Worm (Caenorhabditis elegans) whole organism, L4 larva: ENCODE results near the gene smex-1.

Experiments used
- ama-1 ChIP-seq: fragments of 150-350 bp; optimal IDR thresholded peaks from 2 replicates; lab custom pipeline; 2014; ENCODE audit warnings: inconsistent platforms, mixed read lengths
- lin-15B ChIP-seq: fragments of 150-350 bp; sonication (generic microtip); optimal IDR thresholded peaks from 3 replicates; lab custom pipeline; 2014; ENCODE audit warnings: missing biosample characterization, missing genetic modification characterization

- TF ChIP-seq ama-1 (lab: Kevin White, UChicago) (no peak), lin-15B (no peak)
These were observed 26.9 kb downstream of the smex-1 start, which contains the start of the genes asp-6 and asp-12 for ce11 chrV:8268902-8269301.
